Worm (Caenorhabditis elegans) whole organism, L3 larva: ENCODE data around the gene srz-95.
A peak's percentile ranks its signal among the peaks of the same experiment; 100 is the strongest.

Source experiments
- ZK546.5 ChIP-seq: sonication (generic microtip); optimal IDR thresholded peaks from 2 replicates; lab custom pipeline; 2017; ENCODE audit warnings: missing biosample characterization, missing genetic modification characterization
- ama-1 ChIP-seq: fragments of 150-350 bp; optimal IDR thresholded peaks from 2 replicates; lab custom pipeline; 2018
- ceh-16 ChIP-seq: sonication (generic microtip); optimal IDR thresholded peaks from 2 replicates; lab custom pipeline; 2017; ENCODE audit warnings: missing biosample characterization, missing genetic modification characterization
- ceh-82 ChIP-seq: fragments of 150-350 bp; optimal IDR thresholded peaks from 2 replicates; lab custom pipeline; 2014; ENCODE audit warnings: missing biosample characterization, missing genetic modification characterization
- daf-12 ChIP-seq: fragments of 150-350 bp; optimal IDR thresholded peaks from 2 replicates; lab custom pipeline; 2014; ENCODE audit warnings: missing biosample characterization, missing genetic modification reagents, missing genetic modification characterization
- egl-5 ChIP-seq: fragments of 150-350 bp; optimal IDR thresholded peaks from 2 replicates; lab custom pipeline; 2017; ENCODE audit warnings: missing biosample characterization, missing genetic modification reagents, missing genetic modification characterization, inconsistent platforms
- elt-1 ChIP-seq: fragments of 150-350 bp; optimal IDR thresholded peaks from 2 replicates; lab custom pipeline; 2014; ENCODE audit warnings: missing biosample characterization, missing genetic modification characterization
- elt-2 ChIP-seq: sonication (generic microtip); optimal IDR thresholded peaks from 2 replicates; lab custom pipeline; 2016; ENCODE audit warnings: missing genetic modification reagents, mild to moderate bottlenecking, missing genetic modification characterization, missing compliant biosample characterization
- elt-3 ChIP-seq, 3 experiments: fragments of 150-350 bp in 1 of 3; sonication (generic microtip) in 2 of 3; optimal IDR thresholded peaks; 2 replicates in 2 of 3; 4 replicates in 1 of 3; lab custom pipeline; 2014 to 2017; ENCODE audit warnings: missing biosample characterization in 3 of 3, missing genetic modification characterization in 3 of 3
- eor-1 ChIP-seq, 2 experiments: fragments of 150-350 bp; optimal IDR thresholded peaks; 2 replicates each; lab custom pipeline; 2014 to 2018; ENCODE audit warnings: missing biosample characterization in 2 of 2, missing genetic modification characterization in 2 of 2
- fkh-10 ChIP-seq: sonication (generic microtip); optimal IDR thresholded peaks from 2 replicates; lab custom pipeline; 2017; ENCODE audit warnings: missing biosample characterization, missing genetic modification reagents, missing genetic modification characterization
- hmg-11 ChIP-seq: sonication (generic microtip); optimal IDR thresholded peaks from 2 replicates; lab custom pipeline; 2016; ENCODE audit warnings: missing genetic modification characterization, missing compliant biosample characterization
- jun-1 ChIP-seq: fragments of 150-350 bp; optimal IDR thresholded peaks from 2 replicates; lab custom pipeline; 2014; ENCODE audit warnings: missing biosample characterization, missing genetic modification reagents, missing genetic modification characterization
- lin-15B ChIP-seq: fragments of 150-350 bp; optimal IDR thresholded peaks from 2 replicates; lab custom pipeline; 2014; ENCODE audit warnings: missing biosample characterization, missing genetic modification characterization
- lsy-12 ChIP-seq: sonication (generic microtip); optimal IDR thresholded peaks from 2 replicates; lab custom pipeline; 2016; ENCODE audit warnings: mild to moderate bottlenecking, missing genetic modification characterization, missing compliant biosample characterization
- mml-1 ChIP-seq: fragments of 150-350 bp; sonication (generic microtip); optimal IDR thresholded peaks from 3 replicates; lab custom pipeline; 2014; ENCODE audit warnings: missing biosample characterization, missing genetic modification characterization
- nhr-11 ChIP-seq: fragments of 150-350 bp; optimal IDR thresholded peaks from 2 replicates; lab custom pipeline; 2014; ENCODE audit warnings: missing biosample characterization, missing genetic modification characterization
- nhr-12 ChIP-seq: fragments of 150-350 bp; optimal IDR thresholded peaks from 2 replicates; lab custom pipeline; 2014; ENCODE audit warnings: missing biosample characterization, missing genetic modification characterization
- nhr-237 ChIP-seq: fragments of 150-350 bp; optimal IDR thresholded peaks from 2 replicates; lab custom pipeline; 2014; ENCODE audit warnings: missing biosample characterization, missing genetic modification characterization
- nhr-25 ChIP-seq: sonication (generic microtip); optimal IDR thresholded peaks from 2 replicates; lab custom pipeline; 2017; ENCODE audit warnings: missing biosample characterization, missing genetic modification characterization
- nhr-43 ChIP-seq: sonication (generic microtip); optimal IDR thresholded peaks from 2 replicates; lab custom pipeline; 2016; ENCODE audit warnings: mild to moderate bottlenecking, missing genetic modification characterization, missing compliant biosample characterization; ENCODE audit not compliant: poor library complexity, severe bottlenecking
- nhr-77 ChIP-seq: fragments of 150-350 bp; optimal IDR thresholded peaks from 2 replicates; lab custom pipeline; 2014; ENCODE audit warnings: missing biosample characterization, missing genetic modification characterization
- pqm-1 ChIP-seq: fragments of 150-350 bp; optimal IDR thresholded peaks from 2 replicates; lab custom pipeline; 2017; ENCODE audit warnings: missing biosample characterization, missing genetic modification characterization, inconsistent platforms
- skn-1 ChIP-seq: fragments of 150-350 bp; optimal IDR thresholded peaks from 2 replicates; lab custom pipeline; 2014; ENCODE audit warnings: missing biosample characterization, missing genetic modification characterization
- snpc-4 ChIP-seq: fragments of 150-350 bp; optimal IDR thresholded peaks from 2 replicates; lab custom pipeline; 2014; ENCODE audit warnings: missing biosample characterization, missing genetic modification characterization
- tbx-2 ChIP-seq: sonication (generic microtip); optimal IDR thresholded peaks from 2 replicates; lab custom pipeline; 2016; ENCODE audit warnings: mild to moderate bottlenecking, missing genetic modification characterization, missing compliant biosample characterization
- unc-39 ChIP-seq: sonication (generic microtip); optimal IDR thresholded peaks from 4 replicates; lab custom pipeline; 2017; ENCODE audit warnings: missing biosample characterization, missing genetic modification characterization
- unc-62 ChIP-seq: fragments of 150-350 bp; sonication (generic microtip); optimal IDR thresholded peaks from 4 replicates; lab custom pipeline; 2014; ENCODE audit warnings: missing biosample characterization, missing genetic modification reagents, missing genetic modification characterization
- zag-1 ChIP-seq: fragments of 150-350 bp; optimal IDR thresholded peaks from 2 replicates; lab custom pipeline; 2014; ENCODE audit warnings: missing biosample characterization, missing genetic modification characterization
- ztf-11 ChIP-seq: fragments of 150-350 bp; optimal IDR thresholded peaks from 2 replicates; lab custom pipeline; 2014; ENCODE audit warnings: missing biosample characterization, missing genetic modification characterization

Gene srz-95

ce11 chrV:17019690-17020089 is 27.9 kb downstream of the srz-95 start, which contains the start of gene F49H6.17:
F49H6.17 (plus strand) TSS chrV:17019990.
- TF ChIP-seq ZK546.5 (tag; lab: Kevin White, UChicago) (no peak), elt-3 (tag; optimal IDR thresholded peaks at IDR 0.05; lab: Kevin White, UChicago) (no peak), elt-2 (tag; lab: Kevin White, UChicago) (no peak), ceh-82 (tag; lab: Kevin White, UChicago) (no peak), ama-1 (lab: Kevin White, UChicago) (no peak), nhr-77 (no peak), ztf-11 (tag; lab: Kevin White, UChicago) (no peak), hmg-11 (tag; lab: Kevin White, UChicago) (no peak), nhr-12 (tag; lab: Kevin White, UChicago) (no peak), egl-5 (tag; lab: Kevin White, UChicago) (no peak)

ce11 chrV:17021361-17021760 is 29.5 kb downstream of the srz-95 start, which contains the start of gene F49H6.12:
F49H6.12 (minus strand) TSS chrV:17021461.
- no peak for TF ChIP-seq nhr-77
- TF ChIP-seq snpc-4: no peak
- no peak for TF ChIP-seq unc-39
- TF ChIP-seq egl-5 (tag; lab: Kevin White, UChicago): no peak
- no peak for TF ChIP-seq lsy-12 (tag; lab: Kevin White, UChicago)
- no peak for TF ChIP-seq skn-1 (tag; lab: Kevin White, UChicago)
- TF ChIP-seq nhr-25 (tag; lab: Kevin White, UChicago): no peak

- TF ChIP-seq tbx-2 (no peak), elt-2 (tag; lab: Kevin White, UChicago) (peak; percentile 70), jun-1 (tag; lab: Kevin White, UChicago) (peak; percentile 21), daf-12 (tag; lab: Kevin White, UChicago) (no peak)
Observed at ce11 chrV:17022613-17023322, 30.9 kb downstream of the srz-95 start, which contains the start of the genes F49H6.8 and F49H6.5. F49H6.8 (minus strand) TSS chrV:17022663. F49H6.5 (plus strand) TSS chrV:17023241.

- TF ChIP-seq lin-15B (tag; lab: Kevin White, UChicago) (no peak), ceh-82 (tag; lab: Kevin White, UChicago) (no peak)
Observed at ce11 chrV:17026289-17026688, 34.5 kb downstream of the srz-95 start, which contains the start of gene F49H6.15. F49H6.15 (minus strand) TSS chrV:17026389.

ce11 chrV:17030430-17030829 is 38.6 kb downstream of the srz-95 start:
- TF ChIP-seq nhr-43 (tag; lab: Kevin White, UChicago) (no peak), hmg-11 (tag; lab: Kevin White, UChicago) (no peak), nhr-237 (no peak), daf-12 (tag; lab: Kevin White, UChicago) (no peak), eor-1 (tag; optimal IDR thresholded peaks at IDR 0.05; lab: Kevin White, UChicago) (no peak), mml-1 (tag; lab: Kevin White, UChicago) (no peak), ZK546.5 (tag; lab: Kevin White, UChicago) (no peak), elt-2 (tag; lab: Kevin White, UChicago) (no peak), ceh-16 (tag; lab: Kevin White, UChicago) (no peak)

- TF ChIP-seq zag-1 (tag; lab: Kevin White, UChicago) (no peak), ZK546.5 (tag; lab: Kevin White, UChicago) (no peak), fkh-10 (GFP tag; lab: Kevin White, UChicago) (no peak), nhr-11 (tag; lab: Kevin White, UChicago) (no peak), nhr-77 (no peak), unc-62 (GFP tag; lab: Kevin White, UChicago) (no peak), unc-39 (no peak), jun-1 (tag; lab: Kevin White, UChicago) (no peak), pqm-1 (tag; lab: Kevin White, UChicago) (no peak), elt-1 (tag; lab: Kevin White, UChicago) (no peak)
Observed at ce11 chrV:17035850-17036249, 44.0 kb downstream of the srz-95 start, which contains the start of gene srz-94. srz-94 (minus strand) TSS chrV:17035950.
